Worm (Caenorhabditis elegans) whole organism, L2 larva: Measurements from ENCODE around the gene tbx-31.

Experiments used
- C34F6.9 ChIP-seq: fragments of 150-350 bp; optimal IDR thresholded peaks from 2 replicates; lab custom pipeline; 2014; ENCODE audit warnings: missing biosample characterization, missing genetic modification characterization
- F13H6.1 ChIP-seq: sonication (generic microtip); optimal IDR thresholded peaks from 2 replicates; lab custom pipeline; 2016; ENCODE audit warnings: missing genetic modification characterization, missing compliant biosample characterization
- R02D3.7 ChIP-seq: fragments of 150-350 bp; optimal IDR thresholded peaks from 2 replicates; lab custom pipeline; 2014; ENCODE audit warnings: missing biosample characterization, missing genetic modification characterization
- Y55F3AM.14 ChIP-seq: fragments of 200-800 bp; sonication (Bioruptor generic); optimal IDR thresholded peaks from 2 replicates; lab custom pipeline; 2018; ENCODE audit warnings: mild to moderate bottlenecking, missing genetic modification characterization, missing compliant biosample characterization
- ZK546.5 ChIP-seq: sonication (generic microtip); optimal IDR thresholded peaks from 2 replicates; lab custom pipeline; 2017; ENCODE audit warnings: missing biosample characterization, missing genetic modification characterization
- alr-1 ChIP-seq: fragments of 150-350 bp; optimal IDR thresholded peaks from 2 replicates; lab custom pipeline; 2014; ENCODE audit warnings: missing biosample characterization, missing genetic modification characterization
- aly-2 ChIP-seq: fragments of 150-350 bp; optimal IDR thresholded peaks from 2 replicates; lab custom pipeline; 2014; ENCODE audit warnings: missing biosample characterization, missing genetic modification characterization
- ama-1 ChIP-seq: fragments of 150-350 bp; optimal IDR thresholded peaks from 2 replicates; lab custom pipeline; 2018; ENCODE audit warnings: inconsistent platforms
- blmp-1 ChIP-seq: sonication (generic microtip); optimal IDR thresholded peaks from 2 replicates; lab custom pipeline; 2017; ENCODE audit warnings: missing genetic modification characterization, mild to moderate bottlenecking, missing compliant biosample characterization, antibody characterized with exemption, moderate library complexity; ENCODE audit not compliant: insufficient read depth
- ceh-16 ChIP-seq: fragments of 150-350 bp; optimal IDR thresholded peaks from 2 replicates; lab custom pipeline; 2014; ENCODE audit warnings: missing biosample characterization, missing genetic modification characterization
- ceh-82 ChIP-seq: fragments of 150-350 bp; optimal IDR thresholded peaks from 2 replicates; lab custom pipeline; 2014; ENCODE audit warnings: missing biosample characterization, missing genetic modification characterization
- crh-2 ChIP-seq: sonication (generic microtip); optimal IDR thresholded peaks from 2 replicates; lab custom pipeline; 2017; ENCODE audit warnings: missing biosample characterization, missing genetic modification characterization
- dmd-4 ChIP-seq: sonication (generic microtip); optimal IDR thresholded peaks from 2 replicates; lab custom pipeline; 2017; ENCODE audit warnings: missing biosample characterization, missing genetic modification characterization
- egl-27 ChIP-seq: sonication (generic microtip); optimal IDR thresholded peaks from 3 replicates; lab custom pipeline; 2017; ENCODE audit warnings: missing biosample characterization, missing genetic modification reagents, missing genetic modification characterization
- elt-1 ChIP-seq: fragments of 150-350 bp; optimal IDR thresholded peaks from 2 replicates; lab custom pipeline; 2014; ENCODE audit warnings: missing biosample characterization, missing genetic modification characterization
- elt-3 ChIP-seq: sonication (generic microtip); optimal IDR thresholded peaks from 2 replicates; lab custom pipeline; 2017; ENCODE audit warnings: missing biosample characterization, missing genetic modification characterization
- fos-1 ChIP-seq: fragments of 150-350 bp; optimal IDR thresholded peaks from 2 replicates; lab custom pipeline; 2014; ENCODE audit warnings: missing biosample characterization, missing genetic modification characterization
- gmeb-1 ChIP-seq: fragments of 150-350 bp; optimal IDR thresholded peaks from 2 replicates; lab custom pipeline; 2014; ENCODE audit warnings: missing biosample characterization, missing genetic modification characterization
- lin-11 ChIP-seq: fragments of 150-350 bp; sonication (generic microtip); optimal IDR thresholded peaks from 2 replicates; lab custom pipeline; 2014; ENCODE audit warnings: missing biosample characterization, missing genetic modification characterization, inconsistent platforms, mixed read lengths
- lin-13 ChIP-seq: fragments of 150-350 bp; optimal IDR thresholded peaks from 2 replicates; lab custom pipeline; 2014; ENCODE audit warnings: missing biosample characterization, missing genetic modification reagents, missing genetic modification characterization
- lin-39 ChIP-seq: fragments of 150-350 bp; optimal IDR thresholded peaks from 2 replicates; lab custom pipeline; 2014; ENCODE audit warnings: missing biosample characterization, missing genetic modification reagents, missing genetic modification characterization
- lsy-2 ChIP-seq, 2 experiments: fragments of 150-350 bp in 1 of 2; sonication (generic microtip) in 1 of 2; optimal IDR thresholded peaks; 2 replicates each; lab custom pipeline; 2014 to 2017; ENCODE audit warnings: missing biosample characterization in 2 of 2, missing genetic modification characterization in 2 of 2
- mab-5 ChIP-seq: fragments of 150-350 bp; optimal IDR thresholded peaks from 2 replicates; lab custom pipeline; 2014; ENCODE audit warnings: missing biosample characterization, missing genetic modification characterization
- mbf-1 ChIP-seq: sonication (generic microtip); optimal IDR thresholded peaks from 2 replicates; lab custom pipeline; 2017; ENCODE audit warnings: missing biosample characterization, missing genetic modification characterization
- mdl-1 ChIP-seq, 2 experiments: fragments of 150-350 bp in 1 of 2; sonication (generic microtip) in 1 of 2; optimal IDR thresholded peaks; 2 replicates each; lab custom pipeline; 2017; ENCODE audit warnings: missing biosample characterization in 2 of 2, missing genetic modification characterization in 2 of 2
- nhr-10 ChIP-seq: sonication (generic microtip); optimal IDR thresholded peaks from 2 replicates; lab custom pipeline; 2017; ENCODE audit warnings: missing biosample characterization, missing genetic modification characterization
- nhr-11 ChIP-seq: fragments of 150-350 bp; optimal IDR thresholded peaks from 2 replicates; lab custom pipeline; 2014; ENCODE audit warnings: missing biosample characterization, missing genetic modification characterization
- nhr-12 ChIP-seq: fragments of 150-350 bp; optimal IDR thresholded peaks from 2 replicates; lab custom pipeline; 2014; ENCODE audit warnings: missing biosample characterization, missing genetic modification characterization
- nhr-129 ChIP-seq: fragments of 150-350 bp; optimal IDR thresholded peaks from 2 replicates; lab custom pipeline; 2014; ENCODE audit warnings: missing biosample characterization, missing genetic modification characterization
- nhr-21 ChIP-seq: fragments of 150-350 bp; optimal IDR thresholded peaks from 2 replicates; lab custom pipeline; 2014; ENCODE audit warnings: missing biosample characterization, missing genetic modification characterization
- nhr-23 ChIP-seq: fragments of 150-350 bp; optimal IDR thresholded peaks from 2 replicates; lab custom pipeline; 2014; ENCODE audit warnings: missing biosample characterization, missing genetic modification reagents, missing genetic modification characterization
- nhr-237 ChIP-seq: fragments of 150-350 bp; optimal IDR thresholded peaks from 2 replicates; lab custom pipeline; 2014; ENCODE audit warnings: missing biosample characterization, missing genetic modification characterization
- nhr-25 ChIP-seq: fragments of 150-350 bp; sonication (generic microtip); optimal IDR thresholded peaks from 3 replicates; lab custom pipeline; 2014; ENCODE audit warnings: missing biosample characterization, missing genetic modification characterization
- nhr-6 ChIP-seq: fragments of 150-350 bp; optimal IDR thresholded peaks from 2 replicates; lab custom pipeline; 2014; ENCODE audit warnings: missing biosample characterization, missing genetic modification characterization
- nhr-77 ChIP-seq: fragments of 150-350 bp; optimal IDR thresholded peaks from 2 replicates; lab custom pipeline; 2014; ENCODE audit warnings: missing biosample characterization, missing genetic modification characterization
- peb-1 ChIP-seq: fragments of 150-350 bp; optimal IDR thresholded peaks from 2 replicates; lab custom pipeline; 2014; ENCODE audit warnings: missing biosample characterization, missing genetic modification characterization
- sem-4 ChIP-seq: fragments of 150-350 bp; optimal IDR thresholded peaks from 2 replicates; lab custom pipeline; 2014; ENCODE audit warnings: missing biosample characterization, missing genetic modification reagents, missing genetic modification characterization
- skn-1 ChIP-seq: sonication (generic microtip); optimal IDR thresholded peaks from 2 replicates; lab custom pipeline; 2017; ENCODE audit warnings: missing biosample characterization, missing genetic modification characterization
- sma-3 ChIP-seq: sonication (generic microtip); optimal IDR thresholded peaks from 2 replicates; lab custom pipeline; 2016; ENCODE audit warnings: missing genetic modification reagents, missing genetic modification characterization, missing compliant biosample characterization
- sma-9 ChIP-seq, 2 experiments: fragments of 150-350 bp in 1 of 2; sonication (generic microtip) in 1 of 2; optimal IDR thresholded peaks; 2 replicates each; lab custom pipeline; 2014 to 2016; ENCODE audit warnings: missing genetic modification characterization in 2 of 2, mild to moderate bottlenecking in 1 of 2, missing biosample characterization in 1 of 2, missing compliant biosample characterization in 1 of 2, missing genetic modification reagents in 1 of 2, moderate library complexity in 1 of 2
- snpc-4 ChIP-seq: fragments of 150-350 bp; optimal IDR thresholded peaks from 2 replicates; lab custom pipeline; 2014; ENCODE audit warnings: missing biosample characterization, missing genetic modification characterization
- unc-39 ChIP-seq: fragments of 150-350 bp; optimal IDR thresholded peaks from 2 replicates; lab custom pipeline; 2014; ENCODE audit warnings: missing biosample characterization, missing genetic modification characterization
- unc-55 ChIP-seq: fragments of 150-350 bp; sonication (generic microtip); optimal IDR thresholded peaks from 3 replicates; lab custom pipeline; 2014; ENCODE audit warnings: missing biosample characterization, missing genetic modification reagents, missing genetic modification characterization
- unc-62 ChIP-seq: fragments of 150-350 bp; optimal IDR thresholded peaks from 2 replicates; lab custom pipeline; 2014; ENCODE audit warnings: missing biosample characterization, missing genetic modification reagents, missing genetic modification characterization
- zag-1 ChIP-seq: fragments of 150-350 bp; optimal IDR thresholded peaks from 2 replicates; lab custom pipeline; 2014; ENCODE audit warnings: missing biosample characterization, missing genetic modification characterization
- ztf-1 ChIP-seq: fragments of 200-800 bp; sonication (Bioruptor generic); conservative IDR thresholded peaks from 2 replicates; pipeline ENCODE4 v1.3.6; 2022; ENCODE audit warnings: missing genetic modification characterization, missing compliant biosample characterization
- ztf-11 ChIP-seq: sonication (generic microtip); optimal IDR thresholded peaks from 2 replicates; lab custom pipeline; 2017; ENCODE audit warnings: missing biosample characterization, missing genetic modification characterization
- ztf-4 ChIP-seq: fragments of 150-350 bp; optimal IDR thresholded peaks from 2 replicates; lab custom pipeline; 2014; ENCODE audit warnings: missing biosample characterization, missing genetic modification characterization

Gene tbx-31

DNA sequence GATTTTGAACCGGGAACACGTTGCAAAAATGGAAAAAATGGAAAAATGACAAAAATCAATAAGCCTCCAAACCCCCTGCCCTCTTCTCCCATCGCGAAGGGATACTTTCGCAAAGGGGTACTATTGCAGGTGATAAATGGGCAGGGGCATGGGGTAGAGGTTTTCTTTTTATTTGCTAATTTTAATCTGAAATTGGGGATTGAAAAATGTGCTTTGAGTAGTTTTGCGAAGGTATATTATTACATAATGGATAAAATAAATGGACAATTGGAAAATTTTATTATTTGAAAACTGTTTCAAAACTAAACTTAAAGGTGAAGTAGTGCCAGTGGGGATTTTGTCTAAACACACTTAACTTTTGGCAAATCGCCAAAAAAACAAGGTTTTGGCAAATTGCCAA, 46.9 kb downstream of the tbx-31 start:
- TF ChIP-seq nhr-77 (tag; lab: Kevin White, UChicago) (peak; percentile 97), crh-2 (tag; lab: Kevin White, UChicago) (peak; percentile 99), nhr-23 (tag; lab: Kevin White, UChicago) (no peak), lin-13 (GFP tag; lab: Kevin White, UChicago) (peak; percentile 97), mab-5 (tag; lab: Kevin White, UChicago) (peak; percentile 96), nhr-11 (tag; lab: Kevin White, UChicago) (peak; percentile 72), gmeb-1 (peak; percentile 92), skn-1 (tag; lab: Kevin White, UChicago) (peak; percentile 95), nhr-10 (tag; lab: Kevin White, UChicago) (peak; percentile 96), nhr-21 (tag; lab: Kevin White, UChicago) (peak; percentile 98), snpc-4 (tag; lab: Kevin White, UChicago) (peak; percentile 90), dmd-4 (tag; lab: Kevin White, UChicago) (peak; percentile 81), ztf-1 (GFP tag; lab: Robert Waterston, UW) (0 out of 2 replicates have a peak, but pooled peaks have one; percentile 55), sma-9 (GFP tag; optimal IDR thresholded peaks at IDR 0.05; lab: Kevin White, UChicago) (peak; percentile 96), sma-9 (tag; optimal IDR thresholded peaks at IDR 0.05; lab: Kevin White, UChicago) (no peak), unc-55 (peak; percentile 100), alr-1 (tag; lab: Kevin White, UChicago) (no peak), lin-11 (tag; lab: Kevin White, UChicago) (peak; percentile 93), ztf-11 (tag; lab: Kevin White, UChicago) (peak; percentile 46), elt-1 (tag; lab: Kevin White, UChicago) (no peak), sem-4 (tag; lab: Kevin White, UChicago) (peak; percentile 96), F13H6.1 (tag; lab: Kevin White, UChicago) (peak; percentile 93), unc-62 (GFP tag; lab: Kevin White, UChicago) (peak; percentile 2), Y55F3AM.14 (peak; percentile 90), lin-39 (tag; lab: Kevin White, UChicago) (peak; percentile 24), nhr-6 (tag; lab: Kevin White, UChicago) (peak; percentile 96), peb-1 (tag; lab: Kevin White, UChicago) (no peak), mdl-1 (tag; optimal IDR thresholded peaks at IDR 0.05; lab: Kevin White, UChicago) (peak; percentile 78 to 94), ceh-16 (tag; lab: Kevin White, UChicago) (peak; percentile 75), ceh-82 (tag; lab: Kevin White, UChicago) (peak; percentile 95), blmp-1 (tag; lab: Kevin White, UChicago) (peak; percentile 51), aly-2 (tag; lab: Kevin White, UChicago) (no peak), fos-1 (tag; lab: Kevin White, UChicago) (peak; percentile 99), ama-1 (lab: Kevin White, UChicago) (no peak), C34F6.9 (tag; lab: Kevin White, UChicago) (peak; percentile 94), egl-27 (tag; lab: Kevin White, UChicago) (peak; percentile 93), ztf-4 (tag; lab: Kevin White, UChicago) (peak; percentile 92), nhr-12 (peak; percentile 44), mbf-1 (tag; lab: Kevin White, UChicago) (peak; percentile 69), zag-1 (tag; lab: Kevin White, UChicago) (peak; percentile 97), lsy-2 (tag; optimal IDR thresholded peaks at IDR 0.05; lab: Kevin White, UChicago) (peak; percentile 92 to 94), ZK546.5 (tag; lab: Kevin White, UChicago) (peak; percentile 78), unc-39 (tag; lab: Kevin White, UChicago) (no peak), sma-3 (GFP tag; lab: Kevin White, UChicago) (peak; percentile 98), nhr-237 (tag; lab: Kevin White, UChicago) (peak; percentile 96), nhr-129 (peak; percentile 99), R02D3.7 (tag; lab: Kevin White, UChicago) (peak; percentile 64), nhr-25 (tag; lab: Kevin White, UChicago) (peak; percentile 94), elt-3 (no peak)
- TF ChIP-seq, all 48 proteins: peak for 40
